Worm (Caenorhabditis elegans): ENCODE data around the gene C45G9.5.

DNA sequence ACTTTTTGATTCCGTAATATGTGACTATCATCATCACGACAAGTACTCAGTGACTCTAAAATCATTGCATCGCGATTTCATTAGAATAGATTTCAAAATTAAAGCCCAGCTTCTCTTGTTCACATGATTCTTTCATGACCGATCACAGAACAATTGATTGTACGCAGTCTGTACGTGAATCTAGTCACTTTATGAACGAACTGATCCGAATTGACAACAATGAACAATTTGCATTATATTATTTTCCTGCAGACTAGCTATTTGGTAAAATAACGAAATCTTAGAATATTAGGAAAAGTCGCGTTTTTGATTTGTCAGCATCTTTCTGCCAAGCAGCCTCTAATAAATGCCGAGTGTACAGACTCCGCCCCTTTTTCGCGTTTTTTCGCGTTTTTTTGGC is 51.6 kb downstream of the C45G9.5 start:
- TF ChIP-seq gei-17 (GFP tag; optimal IDR thresholded peaks at IDR 0.05) (no peak), athp-1 (tag; optimal IDR thresholded peaks at IDR 0.05) (no peak), rcor-1 (GFP tag; IDR thresholded peaks at IDR 0.05) (no peak), unc-62 (GFP tag; optimal IDR thresholded peaks at IDR 0.05) (no peak), unc-130 (GFP tag; optimal IDR thresholded peaks at IDR 0.05) (no peak), dpff-1 (tag; optimal IDR thresholded peaks at IDR 0.05) (no peak), F52B5.7 (tag; optimal IDR thresholded peaks at IDR 0.05) (no peak), lsy-27 (tag; optimal IDR thresholded peaks at IDR 0.05; ENCODE audit: borderline replicate concordance, insufficient read depth) (no peak), lag-1 (GFP tag; IDR thresholded peaks at IDR 0.05) (no peak), let-526 (GFP tag; IDR thresholded peaks at IDR 0.05) (no peak), madf-8 (GFP tag; conservative IDR thresholded peaks at IDR 0.05) (no peak), ztf-22 (GFP tag; optimal IDR thresholded peaks at IDR 0.05) (no peak), efl-1 (GFP tag; optimal IDR thresholded peaks at IDR 0.05) (no peak)
